Worm (Caenorhabditis elegans): ENCODE data around the gene tsp-9.

- TF ChIP-seq aly-2 (tag; optimal IDR thresholded peaks at IDR 0.05) (no peak), hlh-30 (tag; optimal IDR thresholded peaks at IDR 0.05; ENCODE audit: insufficient read depth) (no peak), ZK337.2 (GFP tag; IDR thresholded peaks at IDR 0.05) (no peak), mxl-2 (GFP tag; conservative IDR thresholded peaks at IDR 0.05) (no peak), dve-1 (tag; optimal IDR thresholded peaks at IDR 0.05; ENCODE audit: insufficient read depth) (peak; percentile 1), unc-62 (GFP tag; optimal IDR thresholded peaks at IDR 0.05 in 1 of 2) (no peak), unc-62 (tag; optimal IDR thresholded peaks at IDR 0.05) (no peak), ZK546.5 (tag; optimal IDR thresholded peaks at IDR 0.05) (no peak), nhr-41 (GFP tag; IDR thresholded peaks at IDR 0.05) (no peak), ceh-82 (tag; optimal IDR thresholded peaks at IDR 0.05) (no peak), madf-9 (GFP tag; conservative IDR thresholded peaks at IDR 0.05) (no peak), F49E8.2 (tag; optimal IDR thresholded peaks at IDR 0.05; ENCODE audit: borderline replicate concordance) (no peak)
These were observed 22.0 kb upstream of the tsp-9 start for ce11 chrX:1223841-1224240.

Measured in whole organism, L4 larva.